Fruit fly (Drosophila melanogaster) whole organism, embryonic: Measurements from ENCODE around the gene PMP34.

Experiments
- Adf1 ChIP-seq: fragments of 200-800 bp; sonication (Bioruptor generic); IDR thresholded peaks from 2 replicates; pipeline ENCODE4 v1.3.6; 2022; ENCODE audit warnings: missing biosample characterization, missing genetic modification characterization
- B-H1 ChIP-seq: fragments of 200-800 bp; sonication (Bioruptor generic); IDR thresholded peaks from 3 replicates; pipeline ENCODE4 v1.3.6; 2022; ENCODE audit warnings: missing biosample characterization, missing genetic modification characterization
- CG12659 ChIP-seq: fragments of 200-800 bp; sonication (Bioruptor generic); optimal IDR thresholded peaks from 3 replicates; lab custom pipeline; 2017; ENCODE audit warnings: mild to moderate bottlenecking, missing biosample characterization, missing genetic modification reagents, missing genetic modification characterization
- CG12769 ChIP-seq: fragments of 200-800 bp; sonication (Bioruptor generic); optimal IDR thresholded peaks from 2 replicates; lab custom pipeline; 2019; ENCODE audit warnings: missing biosample characterization, mild to moderate bottlenecking, missing genetic modification characterization, moderate library complexity
- CG13296 ChIP-seq: fragments of 200-800 bp; sonication (Bioruptor generic); optimal IDR thresholded peaks from 3 replicates; lab custom pipeline; 2018; ENCODE audit warnings: missing biosample characterization, mild to moderate bottlenecking, missing genetic modification characterization
- CG14050 ChIP-seq: fragments of 200-800 bp; sonication (Bioruptor generic); IDR thresholded peaks from 3 replicates; pipeline ENCODE4 v1.3.6; 2022; ENCODE audit warnings: missing biosample characterization, missing genetic modification characterization
- CG14441 ChIP-seq: fragments of 200-800 bp; sonication (Bioruptor generic); IDR thresholded peaks from 2 replicates; pipeline ENCODE4 v1.3.6; 2022; ENCODE audit warnings: missing biosample characterization, missing genetic modification characterization
- CG1602 ChIP-seq: fragments of 200-800 bp; sonication (Bioruptor generic); optimal IDR thresholded peaks from 3 replicates; lab custom pipeline; 2016; ENCODE audit warnings: missing biosample characterization, missing genetic modification characterization
- CG2116 ChIP-seq: fragments of 200-800 bp; sonication (Bioruptor generic); optimal IDR thresholded peaks from 3 replicates; lab custom pipeline; 2018; ENCODE audit warnings: missing biosample characterization, mild to moderate bottlenecking, missing genetic modification characterization
- CG2199 ChIP-seq: fragments of 200-800 bp; sonication (Bioruptor generic); IDR thresholded peaks from 3 replicates; pipeline ENCODE4 v1.3.6; 2022; ENCODE audit warnings: missing biosample characterization, missing genetic modification characterization
- CG34376 ChIP-seq: fragments of 200-800 bp; sonication (Bioruptor generic); optimal IDR thresholded peaks from 2 replicates; lab custom pipeline; 2018; ENCODE audit warnings: missing biosample characterization, mild to moderate bottlenecking, missing genetic modification characterization
- CG34422 ChIP-seq: fragments of 200-800 bp; sonication (Bioruptor generic); IDR thresholded peaks from 3 replicates; pipeline ENCODE4 v1.3.6; 2022; ENCODE audit warnings: missing biosample characterization, missing genetic modification characterization
- CG4617 ChIP-seq: fragments of 200-800 bp; sonication (Bioruptor generic); optimal IDR thresholded peaks from 3 replicates; lab custom pipeline; 2016; ENCODE audit warnings: missing biosample characterization, missing genetic modification characterization, borderline replicate concordance
- CG6765 ChIP-seq: fragments of 200-800 bp; sonication (Bioruptor generic); optimal IDR thresholded peaks from 3 replicates; lab custom pipeline; 2017; ENCODE audit warnings: missing biosample characterization, mild to moderate bottlenecking, missing genetic modification characterization
- CG9797 ChIP-seq: fragments of 200-800 bp; sonication (Bioruptor generic); optimal IDR thresholded peaks from 3 replicates; lab custom pipeline; 2018; ENCODE audit warnings: missing biosample characterization, mild to moderate bottlenecking, missing genetic modification characterization
- CHES-1-like ChIP-seq: fragments of 200-800 bp; sonication (Bioruptor generic); optimal IDR thresholded peaks from 2 replicates; lab custom pipeline; 2016; ENCODE audit warnings: missing biosample characterization, missing genetic modification characterization
- D19B ChIP-seq: fragments of 200-800 bp; sonication (Bioruptor generic); optimal IDR thresholded peaks from 2 replicates; lab custom pipeline; 2017; ENCODE audit warnings: missing biosample characterization, mild to moderate bottlenecking, missing genetic modification characterization
- Dbx ChIP-seq: fragments of 200-800 bp; sonication (Bioruptor generic); IDR thresholded peaks from 3 replicates; pipeline ENCODE4 v1.3.6; 2022; ENCODE audit warnings: missing biosample characterization, missing genetic modification characterization
- E2f1 ChIP-seq: fragments of 200-800 bp; sonication (Bioruptor generic); IDR thresholded peaks from 2 replicates; pipeline ENCODE4 v1.3.6; 2022; ENCODE audit warnings: missing biosample characterization, missing genetic modification characterization
- E2f2 ChIP-seq: fragments of 200-800 bp; sonication (Bioruptor generic); IDR thresholded peaks from 2 replicates; pipeline ENCODE4 v1.3.6; 2022; ENCODE audit warnings: missing biosample characterization, missing genetic modification characterization
- Eip74EF ChIP-seq, 2 experiments: fragments of 200-800 bp in 1 of 2; fragments of >200 bp in 1 of 2; sonication (Bioruptor generic) in 1 of 2; optimal IDR thresholded peaks; 2 replicates each; lab custom pipeline; 2017 to 2019; ENCODE audit warnings: missing biosample characterization in 2 of 2, missing genetic modification characterization in 2 of 2, mild to moderate bottlenecking in 1 of 2, moderate library complexity in 1 of 2
- GATAe ChIP-seq: fragments of 200-800 bp; sonication (Bioruptor generic); conservative IDR thresholded peaks from 2 replicates; pipeline ENCODE4 v1.3.6; 2022; ENCODE audit warnings: missing biosample characterization, missing genetic modification characterization
- HLH3B ChIP-seq: fragments of 200-800 bp; sonication (Bioruptor generic); IDR thresholded peaks from 2 replicates; pipeline ENCODE4 v1.3.6; 2022; ENCODE audit warnings: missing biosample characterization, missing genetic modification characterization
- Hr51 ChIP-seq, 2 experiments: fragments of 200-800 bp; sonication (Bioruptor generic); optimal IDR thresholded peaks; 2 replicates in 1 of 2; 3 replicates in 1 of 2; lab custom pipeline; 2016 to 2018; ENCODE audit warnings: missing biosample characterization in 2 of 2, missing genetic modification characterization in 2 of 2, mild to moderate bottlenecking in 1 of 2, moderate library complexity in 1 of 2
- Hr78 ChIP-seq, 2 experiments: fragments of 200-800 bp in 1 of 2; fragments of >200 bp in 1 of 2; sonication (Bioruptor generic) in 1 of 2; optimal IDR thresholded peaks; 2 replicates each; lab custom pipeline; 2017 to 2019; ENCODE audit warnings: missing biosample characterization in 2 of 2, missing genetic modification characterization in 2 of 2, mild to moderate bottlenecking in 1 of 2, moderate library complexity in 1 of 2
- Jarid2 ChIP-seq: fragments of 200-800 bp; sonication (Bioruptor generic); optimal IDR thresholded peaks from 3 replicates; lab custom pipeline; 2017; ENCODE audit warnings: mild to moderate bottlenecking, missing biosample characterization, missing genetic modification reagents, missing genetic modification characterization
- MBD-R2 ChIP-seq: fragments of 200-800 bp; sonication (Bioruptor generic); IDR thresholded peaks from 2 replicates; pipeline ENCODE4 v1.3.6; 2022; ENCODE audit warnings: missing biosample characterization, missing genetic modification characterization
- MESR4 ChIP-seq: fragments of 200-800 bp; sonication (Bioruptor generic); optimal IDR thresholded peaks from 2 replicates; lab custom pipeline; 2018; ENCODE audit warnings: missing biosample characterization, mild to moderate bottlenecking, missing genetic modification characterization, moderate library complexity
- Myb ChIP-seq: fragments of 200-800 bp; sonication (Bioruptor generic); optimal IDR thresholded peaks from 2 replicates; lab custom pipeline; 2016; ENCODE audit warnings: missing biosample characterization, missing genetic modification characterization
- Vsx1 ChIP-seq: fragments of 200-800 bp; sonication (Bioruptor generic); optimal IDR thresholded peaks from 2 replicates; lab custom pipeline; 2017; ENCODE audit warnings: missing biosample characterization, mild to moderate bottlenecking, missing genetic modification characterization, missing genetic modification reagents
- YL-1 ChIP-seq: fragments of 200-800 bp; sonication (Bioruptor generic); optimal IDR thresholded peaks from 3 replicates; lab custom pipeline; 2017; ENCODE audit warnings: missing biosample characterization, mild to moderate bottlenecking, missing genetic modification characterization
- ase ChIP-seq: fragments of 200-800 bp; sonication (Bioruptor generic); IDR thresholded peaks from 3 replicates; pipeline ENCODE4 v1.3.6; 2022; ENCODE audit warnings: missing biosample characterization, missing genetic modification characterization
- cg ChIP-seq: fragments of 200-800 bp; sonication (Bioruptor generic); optimal IDR thresholded peaks from 3 replicates; lab custom pipeline; 2019; ENCODE audit warnings: missing biosample characterization, mild to moderate bottlenecking, missing genetic modification characterization, moderate library complexity
- exex ChIP-seq: fragments of 200-800 bp; sonication (Bioruptor generic); optimal IDR thresholded peaks from 4 replicates; lab custom pipeline; 2018; ENCODE audit warnings: missing biosample characterization, mild to moderate bottlenecking, missing genetic modification characterization, moderate library complexity
- gce ChIP-seq: fragments of 200-800 bp; sonication (Bioruptor generic); IDR thresholded peaks from 3 replicates; pipeline ENCODE4 v1.3.6; 2022; ENCODE audit warnings: missing biosample characterization, missing genetic modification characterization
- gfzf ChIP-seq: fragments of 200-800 bp; sonication (Bioruptor generic); optimal IDR thresholded peaks from 2 replicates; lab custom pipeline; 2016; ENCODE audit warnings: missing biosample characterization, mild to moderate bottlenecking, missing genetic modification characterization, moderate library complexity
- grn ChIP-seq: fragments of 200-800 bp; sonication (Bioruptor generic); optimal IDR thresholded peaks from 3 replicates; lab custom pipeline; 2017; ENCODE audit warnings: missing biosample characterization, missing genetic modification characterization
- hkb ChIP-seq, 2 experiments: fragments of 200-800 bp in 1 of 2; fragments of >200 bp in 1 of 2; sonication (Bioruptor generic) in 1 of 2; IDR thresholded peaks in 1 of 2; optimal IDR thresholded peaks in 1 of 2; 2 replicates each; pipeline versions ENCODE4 v1.3.6 to Lab custom; 2017 to 2022; ENCODE audit warnings: missing biosample characterization in 1 of 2, missing genetic modification characterization in 1 of 2
- mirr ChIP-seq: fragments of 200-800 bp; sonication (Bioruptor generic); optimal IDR thresholded peaks from 3 replicates; lab custom pipeline; 2018; ENCODE audit warnings: missing biosample characterization, mild to moderate bottlenecking, missing genetic modification characterization
- sob ChIP-seq: fragments of 200-800 bp; sonication (Bioruptor generic); IDR thresholded peaks from 2 replicates; pipeline ENCODE4 v1.3.6; 2022; ENCODE audit warnings: missing biosample characterization, missing genetic modification characterization
- stwl ChIP-seq: fragments of 200-800 bp; sonication (Bioruptor generic); optimal IDR thresholded peaks from 3 replicates; lab custom pipeline; 2018; ENCODE audit warnings: missing biosample characterization, mild to moderate bottlenecking, missing genetic modification characterization, moderate library complexity
- sug ChIP-seq: fragments of 200-800 bp; optimal IDR thresholded peaks from 2 replicates; lab custom pipeline; 2019; ENCODE audit warnings: missing biosample characterization, mild to moderate bottlenecking, missing genetic modification characterization, moderate library complexity
- tna ChIP-seq: fragments of 200-800 bp; sonication (Bioruptor generic); IDR thresholded peaks from 2 replicates; pipeline ENCODE4 v1.3.6; 2022; ENCODE audit warnings: missing biosample characterization, missing genetic modification characterization; ENCODE audit not compliant: partially characterized antibody
- trem ChIP-seq: fragments of 200-800 bp; optimal IDR thresholded peaks from 3 replicates; lab custom pipeline; 2019; ENCODE audit warnings: missing biosample characterization, mild to moderate bottlenecking, missing genetic modification characterization, moderate library complexity
- vvl ChIP-seq: fragments of 200-800 bp; sonication (Bioruptor generic); IDR thresholded peaks from 2 replicates; pipeline ENCODE4 v1.3.6; 2022; ENCODE audit warnings: missing biosample characterization, missing genetic modification characterization
- z ChIP-seq: fragments of 200-800 bp; sonication (Bioruptor generic); IDR thresholded peaks from 3 replicates; pipeline ENCODE4 v1.3.6; 2022; ENCODE audit warnings: missing biosample characterization, missing genetic modification characterization

Gene PMP34

DNA sequence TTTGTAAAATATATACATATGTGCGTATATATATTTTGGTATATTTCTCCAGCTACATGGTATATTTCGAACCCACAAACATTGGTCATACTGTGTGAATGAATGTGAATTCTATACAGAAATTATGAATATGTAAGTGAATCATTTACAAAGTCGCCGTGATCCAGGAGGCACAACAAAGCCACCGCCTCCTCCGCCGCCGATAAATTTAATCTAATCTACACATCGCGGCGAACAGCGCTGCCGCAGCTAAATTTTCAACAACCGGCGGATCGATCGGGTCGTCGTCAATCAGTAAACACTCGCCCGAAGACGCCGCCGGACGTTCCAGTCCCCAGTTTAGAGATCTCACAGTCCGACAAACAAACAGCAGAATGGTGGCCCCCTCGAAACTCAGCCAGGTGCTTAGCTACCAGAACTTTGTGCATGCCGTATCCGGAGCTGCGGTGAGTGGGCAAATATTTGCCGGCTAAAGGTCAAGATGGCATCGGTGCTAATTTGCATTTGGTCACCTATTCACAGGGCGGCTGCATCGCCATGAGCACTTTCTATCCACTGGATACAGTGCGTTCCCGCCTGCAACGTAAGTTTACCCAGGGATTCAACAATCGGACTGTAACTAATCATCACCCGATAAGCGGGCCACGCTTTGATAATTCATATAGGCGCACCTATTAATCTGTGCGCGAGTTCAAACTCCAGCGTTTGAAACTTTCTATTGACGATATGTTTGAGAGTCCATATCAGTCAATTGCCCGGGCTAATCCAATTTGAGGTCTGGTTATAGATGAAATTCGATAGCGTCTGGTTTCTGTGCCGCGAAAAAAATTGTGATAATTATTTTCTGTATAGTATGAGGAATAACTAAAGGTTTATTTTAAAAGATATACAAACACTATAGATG, at the start of gene PMP34:
PMP34 (plus strand) TSS at position 79 of the 904 bp plus-strand sequence.
- peak in 1 of 2 experiments; percentile 83 for TF ChIP-seq Hr78 (GFP tag; optimal IDR thresholded peaks at IDR 0.05; lab: Kevin White, UChicago)
- peak; percentile 70 for TF ChIP-seq exex (tag; lab: Kevin White, UChicago)
- peak; percentile 72 for TF ChIP-seq sug
- TF ChIP-seq ase (GFP tag; lab: Robert Waterston, UW): no peak
- TF ChIP-seq sob (GFP tag; lab: Robert Waterston, UW): 0 out of 2 replicates have a peak, but pooled peaks have one; percentile 14
- peak; percentile 40 for TF ChIP-seq mirr (GFP tag; lab: Kevin White, UChicago)
- TF ChIP-seq tna (GFP tag; lab: Robert Waterston, UW): peak; percentile 22; the same call in 1 of the 2 replicates
- TF ChIP-seq Hr51 (GFP tag; optimal IDR thresholded peaks at IDR 0.05; lab: Kevin White, UChicago): no peak
- TF ChIP-seq B-H1 (GFP tag; lab: Robert Waterston, UW): no peak
- TF ChIP-seq Adf1 (GFP tag; lab: Robert Waterston, UW): peak; percentile 76; the same call in 1 of the 2 replicates
- TF ChIP-seq MBD-R2: peak; percentile 69
- peak; percentile 26 for TF ChIP-seq trem (tag; lab: Kevin White, UChicago)
- TF ChIP-seq CG14050 (GFP tag; lab: Robert Waterston, UW): no peak
- peak; percentile 63 for TF ChIP-seq gfzf (GFP tag; lab: Kevin White, UChicago)
- peak; percentile 24 for TF ChIP-seq CG4617 (GFP tag; lab: Kevin White, UChicago)
- TF ChIP-seq Vsx1 (GFP tag; lab: Kevin White, UChicago): peak; percentile 34
- TF ChIP-seq YL-1 (GFP tag; lab: Kevin White, UChicago): peak; percentile 34
- TF ChIP-seq CG34376 (GFP tag; lab: Kevin White, UChicago): peak; percentile 45
- peak; percentile 35 for TF ChIP-seq Myb (GFP tag; lab: Kevin White, UChicago)
- TF ChIP-seq Jarid2 (GFP tag; lab: Kevin White, UChicago): peak; percentile 31
- no peak for TF ChIP-seq HLH3B
- peak; percentile 40; the same call in 1 of the 3 replicates for TF ChIP-seq CG34422 (GFP tag; lab: Robert Waterston, UW)
- TF ChIP-seq Eip74EF (GFP tag; optimal IDR thresholded peaks at IDR 0.05; lab: Kevin White, UChicago): no peak
- TF ChIP-seq GATAe (GFP tag; lab: Robert Waterston, UW): peak; percentile 57; the same call in 1 of the 2 replicates
- peak; percentile 46 for TF ChIP-seq CG9797
- no peak for TF ChIP-seq CG1602 (GFP tag; lab: Kevin White, UChicago)
- TF ChIP-seq z (GFP tag; lab: Robert Waterston, UW): 0 out of 3 replicates have a peak, but pooled peaks have one; percentile 22
- no peak for TF ChIP-seq cg (GFP tag; lab: Kevin White, UChicago)
- TF ChIP-seq D19B (GFP tag; lab: Kevin White, UChicago): no peak
- TF ChIP-seq E2f1: no peak
- peak; percentile 11; the same call in 1 of the 2 replicates for TF ChIP-seq E2f2 (GFP tag; lab: Robert Waterston, UW)
- no peak for TF ChIP-seq CG13296 (GFP tag; lab: Kevin White, UChicago)
- TF ChIP-seq CG12659 (GFP tag; lab: Kevin White, UChicago): peak; percentile 33
- TF ChIP-seq hkb (optimal IDR thresholded peaks at IDR 0.05; lab: Kevin White, UChicago): no peak
- TF ChIP-seq hkb (GFP tag; IDR thresholded peaks at IDR 0.05; lab: Robert Waterston, UW): 0 out of 2 replicates have a peak, but pooled peaks have one; percentile 17
- peak; percentile 69 for TF ChIP-seq stwl (tag; lab: Kevin White, UChicago)
- TF ChIP-seq CHES-1-like (GFP tag; lab: Kevin White, UChicago): peak; percentile 20
- 0 out of 2 replicates have a peak, but pooled peaks have one; percentile 52 for TF ChIP-seq vvl (GFP tag; lab: Robert Waterston, UW)
- TF ChIP-seq gce: 0 out of 3 replicates have a peak, but pooled peaks have one; percentile 29
- TF ChIP-seq Dbx (GFP tag; lab: Robert Waterston, UW): 0 out of 3 replicates have a peak, but pooled peaks have one; percentile 18
- TF ChIP-seq CG14441 (GFP tag; lab: Robert Waterston, UW): no peak
- peak; percentile 87 for TF ChIP-seq CG12769
- TF ChIP-seq CG2116 (GFP tag; lab: Kevin White, UChicago): no peak
- TF ChIP-seq CG2199 (GFP tag; lab: Robert Waterston, UW): 0 out of 3 replicates have a peak, but pooled peaks have one; percentile 29
- TF ChIP-seq grn: peak; percentile 83
- no peak for TF ChIP-seq CG6765
- peak; percentile 64 for TF ChIP-seq MESR4 (GFP tag; lab: Kevin White, UChicago)
